Fruit fly (Drosophila melanogaster): ENCODE measurements around the gene sgg.

Gene sgg

dm6 chrX:2635953-2636715 lies 2.4 kb downstream of the sgg start:
- TF ChIP-seq Ptx1 (GFP tag; IDR thresholded peaks at IDR 0.05) (0 out of 2 replicates have a peak, but pooled peaks have one; percentile 10), cg (GFP tag; optimal IDR thresholded peaks at IDR 0.05) (peak; percentile 51), CG1832 (GFP tag; optimal IDR thresholded peaks at IDR 0.05) (peak; percentile 55), crol (GFP tag; IDR thresholded peaks at IDR 0.05) (peak; percentile 69), pzg (GFP tag; optimal IDR thresholded peaks at IDR 0.05) (peak; percentile 19), CG14710 (tag; optimal IDR thresholded peaks at IDR 0.05) (peak; percentile 20), chn (GFP tag; optimal IDR thresholded peaks at IDR 0.05) (peak; percentile 1), CG16813 (GFP tag; IDR thresholded peaks at IDR 0.05; ENCODE audit: partially characterized antibody) (peak; percentile 35; the same call in 2 of the 3 replicates), CG7372 (GFP tag; IDR thresholded peaks at IDR 0.05) (no peak), ttk (GFP tag; IDR thresholded peaks at IDR 0.05) (no peak), sens (GFP tag) (peak; percentile 15), so (GFP tag; IDR thresholded peaks at IDR 0.05) (no peak), CG13287 (GFP tag; IDR thresholded peaks at IDR 0.05; ENCODE audit: partially characterized antibody) (peak; percentile 28; the same call in 1 of the 2 replicates), CG15269 (tag; optimal IDR thresholded peaks at IDR 0.05) (no peak), crp (GFP tag; optimal IDR thresholded peaks at IDR 0.05) (peak in 1 of 2 experiments; percentile 12), Opbp (GFP tag; IDR thresholded peaks at IDR 0.05; ENCODE audit: partially characterized antibody) (no peak), CG6791 (GFP tag; IDR thresholded peaks at IDR 0.05; ENCODE audit: partially characterized antibody) (0 out of 3 replicates have a peak, but pooled peaks have one; percentile 46), onecut (GFP tag; IDR thresholded peaks at IDR 0.05) (peak; percentile 69), az2 (GFP tag; optimal IDR thresholded peaks at IDR 0.05) (no peak), stwl (tag; optimal IDR thresholded peaks at IDR 0.05) (peak; percentile 39), Hr51 (GFP tag; optimal IDR thresholded peaks at IDR 0.05) (peak in 1 of 2 experiments; percentile 6), Ets65A (GFP tag) (peak; percentile 24), Scr (GFP tag; IDR thresholded peaks at IDR 0.05; ENCODE audit: partially characterized antibody) (0 out of 2 replicates have a peak, but pooled peaks have one; percentile 31), BEAF-32 (GFP tag; optimal IDR thresholded peaks at IDR 0.05) (peak; percentile 61), CG2116 (GFP tag; optimal IDR thresholded peaks at IDR 0.05) (peak; percentile 51), dysf (GFP tag; IDR thresholded peaks at IDR 0.05) (peak; percentile 30; the same call in 1 of the 3 replicates), Sry-δ (GFP tag; optimal IDR thresholded peaks at IDR 0.05) (peak; percentile 16), CG10543 (GFP tag; optimal IDR thresholded peaks at IDR 0.05) (no peak), ci (GFP tag; IDR thresholded peaks at IDR 0.05) (no peak), org-1 (GFP tag; optimal IDR thresholded peaks at IDR 0.05) (no peak), amos (GFP tag; IDR thresholded peaks at IDR 0.05; ENCODE audit: partially characterized antibody) (peak; percentile 57), Trl (optimal IDR thresholded peaks at IDR 0.05) (peak; percentile 11 to 47), Trl (GFP tag; optimal IDR thresholded peaks at IDR 0.05) (no peak), otp (GFP tag; IDR thresholded peaks at IDR 0.05) (0 out of 3 replicates have a peak, but pooled peaks have one; percentile 10), Med (GFP tag) (peak; percentile 45), Hmx (GFP tag; optimal IDR thresholded peaks at IDR 0.05) (no peak), dm (GFP tag; optimal IDR thresholded peaks at IDR 0.05) (peak; percentile 13), Dref (GFP tag; IDR thresholded peaks at IDR 0.05) (peak; percentile 44), sob (GFP tag; IDR thresholded peaks at IDR 0.05) (0 out of 2 replicates have a peak, but pooled peaks have one; percentile 10), unc-4 (GFP tag; IDR thresholded peaks at IDR 0.05; ENCODE audit: partially characterized antibody) (peak; percentile 41; the same call in 1 of the 2 replicates), prd (optimal IDR thresholded peaks at IDR 0.05) (no peak), prd (GFP tag; IDR thresholded peaks at IDR 0.05) (no peak), ewg (GFP tag; optimal IDR thresholded peaks at IDR 0.05) (peak; percentile 79), chinmo (GFP tag; IDR thresholded peaks at IDR 0.05; ENCODE audit: partially characterized antibody) (0 out of 4 replicates have a peak, but pooled peaks have one; percentile 22), seq (GFP tag; IDR thresholded peaks at IDR 0.05) (peak; percentile 18; the same call in 1 of the 2 replicates), Adf1 (GFP tag; IDR thresholded peaks at IDR 0.05) (peak; percentile 9; the same call in 1 of the 2 replicates), nerfin-1 (tag; optimal IDR thresholded peaks at IDR 0.05) (peak; percentile 51), knrl (GFP tag; IDR thresholded peaks at IDR 0.05; ENCODE audit: partially characterized antibody) (peak; percentile 20; the same call in 1 of the 3 replicates)

All from whole organism, embryonic.